Worm (Caenorhabditis elegans): ENCODE results near the gene sams-3.

sams-3 gene

ce11 chrIV:5856975-5857374, 8.5 kb downstream of the sams-3 start:
- TF ChIP-seq ZK546.5 (tag; optimal IDR thresholded peaks at IDR 0.05) (no peak), mes-2 (tag; optimal IDR thresholded peaks at IDR 0.05; ENCODE audit: poor library complexity, severe bottlenecking) (no peak), pqm-1 (tag; optimal IDR thresholded peaks at IDR 0.05) (no peak), aha-1 (tag) (peak; percentile 66), gei-8 (GFP tag; optimal IDR thresholded peaks at IDR 0.05) (no peak), unc-62 (GFP tag; optimal IDR thresholded peaks at IDR 0.05 in 1 of 2) (peak in 1 of 2 experiments; percentile 91), unc-62 (tag; optimal IDR thresholded peaks at IDR 0.05) (no peak), nhr-76 (tag; optimal IDR thresholded peaks at IDR 0.05) (no peak), mxl-2 (GFP tag; conservative IDR thresholded peaks at IDR 0.05) (no peak), ceh-28 (tag; optimal IDR thresholded peaks at IDR 0.05) (no peak), unc-39 (tag; optimal IDR thresholded peaks at IDR 0.05) (no peak), F10B5.3 (tag; optimal IDR thresholded peaks at IDR 0.05) (no peak), jun-1 (tag; optimal IDR thresholded peaks at IDR 0.05) (no peak), mdl-1 (tag; optimal IDR thresholded peaks at IDR 0.05) (no peak)

ce11 chrIV:5858212-5858611, 9.8 kb downstream of the sams-3 start:
- TF ChIP-seq snpc-1.2 (GFP tag; IDR thresholded peaks at IDR 0.05) (no peak), nhr-28 (tag; optimal IDR thresholded peaks at IDR 0.05) (peak; percentile 78), dmd-6 (GFP tag; IDR thresholded peaks at IDR 0.05) (no peak), lin-13 (GFP tag; optimal IDR thresholded peaks at IDR 0.05) (no peak), Y5F2A.4 (GFP tag; optimal IDR thresholded peaks at IDR 0.05) (no peak), spr-1 (tag; optimal IDR thresholded peaks at IDR 0.05) (no peak), ctbp-1 (GFP tag; IDR thresholded peaks at IDR 0.05) (no peak), mxl-3 (GFP tag; optimal IDR thresholded peaks at IDR 0.05) (peak; percentile 0)

- TF ChIP-seq ceh-82 (tag; optimal IDR thresholded peaks at IDR 0.05) (no peak), aha-1 (tag) (peak; percentile 79), unc-62 (GFP tag; optimal IDR thresholded peaks at IDR 0.05 in 1 of 2) (peak in 1 of 2 experiments; percentile 88), unc-62 (tag; optimal IDR thresholded peaks at IDR 0.05) (no peak)
Observed at ce11 chrIV:5859876-5860275, 11.4 kb downstream of the sams-3 start, which contains the start of gene C06E7.4. C06E7.4 (minus strand) TSS chrIV:5859976.

ce11 chrIV:5860762-5861161, 12.3 kb downstream of the sams-3 start:
- TF ChIP-seq saeg-2 (GFP tag; IDR thresholded peaks at IDR 0.05) (no peak), dmd-9 (GFP tag; IDR thresholded peaks at IDR 0.05) (no peak), aha-1 (tag) (no peak), mxl-3 (GFP tag; optimal IDR thresholded peaks at IDR 0.05) (peak; percentile 73), mes-2 (tag; optimal IDR thresholded peaks at IDR 0.05; ENCODE audit: poor library complexity, severe bottlenecking) (no peak), zag-1 (tag; optimal IDR thresholded peaks at IDR 0.05) (no peak), Y5F2A.4 (GFP tag; optimal IDR thresholded peaks at IDR 0.05) (no peak), ceh-20 (GFP tag; IDR thresholded peaks at IDR 0.05) (no peak), lim-7 (GFP tag; IDR thresholded peaks at IDR 0.05) (no peak)

ce11 chrIV:5865818-5866217, 17.4 kb downstream of the sams-3 start, which contains the start of gene spe-27:
spe-27 (minus strand) TSS chrIV:5865918.
- no peak for TF ChIP-seq Y105C5A.15 (GFP tag; IDR thresholded peaks at IDR 0.05)
- TF ChIP-seq unc-130 (GFP tag; optimal IDR thresholded peaks at IDR 0.05), result no peak
- TF ChIP-seq duxl-1 (tag; optimal IDR thresholded peaks at IDR 0.05; ENCODE audit: poor library complexity), result no peak
- no peak for TF ChIP-seq lsy-2 (tag; optimal IDR thresholded peaks at IDR 0.05)
- TF ChIP-seq dmd-8 (GFP tag; IDR thresholded peaks at IDR 0.05), result no peak
- TF ChIP-seq lir-3 (tag; optimal IDR thresholded peaks at IDR 0.05), result no peak
- no peak for TF ChIP-seq F44E2.7 (GFP tag; IDR thresholded peaks at IDR 0.05)
- TF ChIP-seq nhr-237 (tag; optimal IDR thresholded peaks at IDR 0.05), result no peak
- no peak for TF ChIP-seq ces-1 (GFP tag; optimal IDR thresholded peaks at IDR 0.05)
- TF ChIP-seq T20F7.1 (GFP tag; optimal IDR thresholded peaks at IDR 0.05), result no peak
- no peak for TF ChIP-seq Y5F2A.4 (GFP tag; optimal IDR thresholded peaks at IDR 0.05)
- no peak for TF ChIP-seq lin-1 (GFP tag; IDR thresholded peaks at IDR 0.05)
- no peak for TF ChIP-seq mdl-1 (tag; optimal IDR thresholded peaks at IDR 0.05)
- TF ChIP-seq attf-4 (tag; optimal IDR thresholded peaks at IDR 0.05), result no peak
- TF ChIP-seq mxl-2 (GFP tag; conservative IDR thresholded peaks at IDR 0.05), result no peak
- TF ChIP-seq snpc-4 (tag; optimal IDR thresholded peaks at IDR 0.05), result no peak
- no peak for TF ChIP-seq nhr-42 (GFP tag; IDR thresholded peaks at IDR 0.05)
- TF ChIP-seq daf-19 (GFP tag; conservative IDR thresholded peaks at IDR 0.05), result no peak
- no peak for TF ChIP-seq lin-29 (GFP tag; IDR thresholded peaks at IDR 0.05)

All from whole organism, L4 larva.